Worm (Caenorhabditis elegans) whole organism, mixed stage, embryonic: ENCODE data around the gene set-20.
A peak's percentile ranks its signal among the peaks of the same experiment; 100 is the strongest.

Experiments
- M03D4.4 ChIP-seq: sonication (generic microtip); optimal IDR thresholded peaks from 2 replicates; lab custom pipeline; 2017; ENCODE audit warnings: mild to moderate bottlenecking, missing genetic modification characterization, missing compliant biosample characterization
- bed-3 ChIP-seq: fragments of 200-800 bp; sonication (Bioruptor generic); optimal IDR thresholded peaks from 3 replicates; lab custom pipeline; 2018; ENCODE audit warnings: mild to moderate bottlenecking, missing genetic modification characterization, moderate library complexity, missing compliant biosample characterization
- blmp-1 ChIP-seq: fragments of 150-350 bp; optimal IDR thresholded peaks from 2 replicates; lab custom pipeline; 2014; ENCODE audit warnings: missing biosample characterization, missing genetic modification characterization
- ceh-39 ChIP-seq: fragments of 150-350 bp; optimal IDR thresholded peaks from 2 replicates; lab custom pipeline; 2014; ENCODE audit warnings: missing biosample characterization, missing genetic modification characterization
- ceh-43 ChIP-seq: fragments of 200-800 bp; sonication (Bioruptor generic); optimal IDR thresholded peaks from 2 replicates; lab custom pipeline; 2018; ENCODE audit warnings: mild to moderate bottlenecking, missing genetic modification characterization, moderate library complexity, missing compliant biosample characterization
- ceh-83 ChIP-seq: fragments of 200-800 bp; sonication (Bioruptor generic); optimal IDR thresholded peaks from 2 replicates; lab custom pipeline; 2018; ENCODE audit warnings: mild to moderate bottlenecking, missing genetic modification characterization, missing compliant biosample characterization
- ces-1 ChIP-seq: fragments of 150-350 bp; optimal IDR thresholded peaks from 2 replicates; lab custom pipeline; 2014; ENCODE audit warnings: missing biosample characterization, missing genetic modification reagents, missing genetic modification characterization
- cnd-1 ChIP-seq: fragments of 200-800 bp; sonication (Bioruptor generic); optimal IDR thresholded peaks from 2 replicates; lab custom pipeline; 2018; ENCODE audit warnings: mild to moderate bottlenecking, missing genetic modification characterization, missing compliant biosample characterization
- drap-1 ChIP-seq: fragments of 200-800 bp; sonication (Bioruptor generic); optimal IDR thresholded peaks from 3 replicates; lab custom pipeline; 2018; ENCODE audit warnings: mild to moderate bottlenecking, missing genetic modification characterization, missing compliant biosample characterization
- elt-1 ChIP-seq: sonication (generic microtip); optimal IDR thresholded peaks from 2 replicates; lab custom pipeline; 2017; ENCODE audit warnings: missing genetic modification characterization, mild to moderate bottlenecking, missing compliant biosample characterization, antibody characterized with exemption, moderate library complexity, borderline replicate concordance; ENCODE audit not compliant: insufficient read depth
- elt-3 ChIP-seq: fragments of 150-350 bp; optimal IDR thresholded peaks from 2 replicates; lab custom pipeline; 2014; ENCODE audit warnings: missing biosample characterization, missing genetic modification characterization
- flh-1 ChIP-seq: fragments of 200-800 bp; sonication (Bioruptor generic); optimal IDR thresholded peaks from 2 replicates; lab custom pipeline; 2018; ENCODE audit warnings: mild to moderate bottlenecking, missing genetic modification characterization, moderate library complexity, missing compliant biosample characterization
- ham-2 ChIP-seq: fragments of 200-800 bp; sonication (Bioruptor generic); optimal IDR thresholded peaks from 2 replicates; lab custom pipeline; 2018; ENCODE audit warnings: mild to moderate bottlenecking, missing genetic modification characterization, missing compliant biosample characterization
- hlh-1 ChIP-seq: fragments of 150-350 bp; optimal IDR thresholded peaks from 2 replicates; lab custom pipeline; 2014; ENCODE audit warnings: missing biosample characterization, missing genetic modification reagents, missing genetic modification characterization
- lin-13 ChIP-seq: fragments of 150-350 bp; optimal IDR thresholded peaks from 2 replicates; lab custom pipeline; 2014; ENCODE audit warnings: missing biosample characterization, missing genetic modification characterization
- lin-32 ChIP-seq: fragments of 200-800 bp; sonication (Bioruptor generic); optimal IDR thresholded peaks from 2 replicates; lab custom pipeline; 2018; ENCODE audit warnings: mild to moderate bottlenecking, missing genetic modification characterization, missing compliant biosample characterization
- lsy-2 ChIP-seq: fragments of 150-350 bp; optimal IDR thresholded peaks from 2 replicates; lab custom pipeline; 2014; ENCODE audit warnings: missing biosample characterization, missing genetic modification characterization
- mab-5 ChIP-seq: fragments of 150-350 bp; optimal IDR thresholded peaks from 2 replicates; lab custom pipeline; 2014; ENCODE audit warnings: missing biosample characterization, missing genetic modification characterization
- mep-1 ChIP-seq: fragments of 150-350 bp; optimal IDR thresholded peaks from 2 replicates; lab custom pipeline; 2017; ENCODE audit warnings: missing biosample characterization, missing genetic modification reagents, missing genetic modification characterization, inconsistent platforms
- mls-2 ChIP-seq: sonication (generic microtip); optimal IDR thresholded peaks from 2 replicates; lab custom pipeline; 2016; ENCODE audit warnings: mild to moderate bottlenecking, missing genetic modification characterization, moderate library complexity, missing compliant biosample characterization
- nhr-12 ChIP-seq: fragments of 150-350 bp; optimal IDR thresholded peaks from 2 replicates; lab custom pipeline; 2014; ENCODE audit warnings: missing biosample characterization, missing genetic modification characterization
- nhr-2 ChIP-seq: fragments of 150-350 bp; optimal IDR thresholded peaks from 2 replicates; lab custom pipeline; 2014; ENCODE audit warnings: missing biosample characterization, missing genetic modification characterization
- nhr-237 ChIP-seq: fragments of 150-350 bp; optimal IDR thresholded peaks from 2 replicates; lab custom pipeline; 2014; ENCODE audit warnings: missing biosample characterization, missing genetic modification characterization
- nhr-28 ChIP-seq: fragments of 150-350 bp; optimal IDR thresholded peaks from 2 replicates; lab custom pipeline; 2014; ENCODE audit warnings: missing biosample characterization, missing genetic modification characterization
- nhr-76 ChIP-seq: sonication (generic microtip); optimal IDR thresholded peaks from 2 replicates; lab custom pipeline; 2017; ENCODE audit warnings: missing biosample characterization, missing genetic modification characterization
- pha-4 ChIP-seq: fragments of 150-350 bp; optimal IDR thresholded peaks from 2 replicates; lab custom pipeline; 2018; ENCODE audit warnings: missing biosample characterization, missing genetic modification reagents, missing genetic modification characterization
- sem-2 ChIP-seq: fragments of 200-800 bp; sonication (Bioruptor generic); optimal IDR thresholded peaks from 2 replicates; lab custom pipeline; 2018; ENCODE audit warnings: mild to moderate bottlenecking, missing genetic modification characterization, missing compliant biosample characterization
- snpc-4 ChIP-seq: fragments of 150-350 bp; optimal IDR thresholded peaks from 2 replicates; lab custom pipeline; 2014; ENCODE audit warnings: missing biosample characterization, missing genetic modification characterization
- sptf-1 ChIP-seq: sonication (generic microtip); optimal IDR thresholded peaks from 2 replicates; lab custom pipeline; 2017; ENCODE audit warnings: mild to moderate bottlenecking, missing genetic modification characterization, moderate library complexity, missing compliant biosample characterization
- tbx-8 ChIP-seq: fragments of 200-800 bp; sonication (Bioruptor generic); optimal IDR thresholded peaks from 2 replicates; lab custom pipeline; 2018; ENCODE audit warnings: mild to moderate bottlenecking, missing genetic modification characterization, moderate library complexity, missing compliant biosample characterization
- unc-120 ChIP-seq: sonication (generic microtip); optimal IDR thresholded peaks from 2 replicates; lab custom pipeline; 2017; ENCODE audit warnings: missing genetic modification characterization, missing compliant biosample characterization; ENCODE audit not compliant: poor library complexity, severe bottlenecking
- unc-39 ChIP-seq: fragments of 150-350 bp; optimal IDR thresholded peaks from 2 replicates; lab custom pipeline; 2014; ENCODE audit warnings: missing biosample characterization, missing genetic modification characterization
- unc-62 ChIP-seq: fragments of 150-350 bp; optimal IDR thresholded peaks from 2 replicates; lab custom pipeline; 2014; ENCODE audit warnings: missing biosample characterization, missing genetic modification reagents, missing genetic modification characterization
- zip-8 ChIP-seq: fragments of 150-350 bp; optimal IDR thresholded peaks from 2 replicates; lab custom pipeline; 2014; ENCODE audit warnings: missing biosample characterization, missing genetic modification characterization
- ztf-11 ChIP-seq: fragments of 150-350 bp; optimal IDR thresholded peaks from 2 replicates; lab custom pipeline; 2014; ENCODE audit warnings: missing biosample characterization, missing genetic modification characterization

Gene set-20

DNA sequence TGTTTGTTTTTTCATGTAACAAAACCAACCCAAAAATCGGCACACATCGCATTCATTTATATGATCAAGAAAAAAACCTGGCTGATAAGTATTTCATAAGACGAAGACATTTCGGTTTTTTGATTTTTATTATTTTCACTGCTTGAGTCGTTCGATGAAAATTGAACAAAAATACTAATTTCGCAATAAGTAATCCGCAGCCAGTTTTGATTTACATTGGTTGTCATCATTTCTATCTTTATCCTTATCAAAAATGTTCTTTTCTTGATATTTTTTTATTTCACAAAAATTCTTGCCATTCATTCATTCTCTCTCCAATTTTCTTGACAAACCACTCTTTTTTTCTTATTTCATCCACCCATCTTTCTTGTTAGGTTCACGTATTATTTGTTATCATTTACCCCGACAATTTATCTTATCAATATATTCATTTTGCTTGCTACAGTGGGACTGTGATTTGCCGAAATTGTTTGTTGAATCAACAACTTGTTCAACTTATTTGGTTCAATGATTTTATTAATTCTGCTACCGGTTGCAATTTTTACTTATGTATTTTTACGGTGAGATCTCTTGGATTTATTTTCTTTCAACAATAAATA, 28.2 kb upstream of the set-20 start, which contains the start of gene cyp-43A1:
TSS of gene cyp-43A1 (plus strand) at position 446 of the 599 bp plus-strand sequence.
- TF ChIP-seq cnd-1 (no peak), blmp-1 (tag; lab: Kevin White, UChicago) (no peak), lin-32 (GFP tag; lab: Kevin White, UChicago) (no peak), pha-4 (tag; lab: Kevin White, UChicago) (no peak), tbx-8 (GFP tag; lab: Kevin White, UChicago) (no peak), M03D4.4 (tag; lab: Kevin White, UChicago) (no peak), flh-1 (GFP tag; lab: Kevin White, UChicago) (no peak), ham-2 (GFP tag; lab: Kevin White, UChicago) (no peak), elt-1 (no peak), lin-13 (no peak), nhr-12 (tag; lab: Kevin White, UChicago) (no peak), mep-1 (tag; lab: Kevin White, UChicago) (no peak), sptf-1 (tag; lab: Kevin White, UChicago) (no peak), ceh-39 (tag; lab: Kevin White, UChicago) (no peak)

DNA sequence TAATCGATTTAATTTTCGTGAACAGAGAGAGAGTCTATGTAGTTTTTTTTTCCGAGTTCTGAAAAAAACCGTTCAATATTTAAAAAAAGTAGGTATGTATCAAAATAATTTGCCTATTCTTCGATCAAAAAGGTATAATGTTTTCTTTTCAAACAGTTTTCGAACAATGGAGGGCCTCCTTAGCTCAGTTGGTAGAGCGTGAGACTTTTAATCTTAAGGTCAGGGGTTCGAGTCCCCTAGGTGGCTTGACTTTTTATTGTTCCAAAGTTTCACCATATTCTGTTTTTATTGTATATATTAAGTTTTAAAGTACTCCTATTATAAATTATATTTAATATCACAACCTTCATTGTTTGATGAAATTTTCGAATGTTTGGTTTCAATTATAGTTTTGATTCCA, 27.5 kb upstream of the set-20 start:
- TF ChIP-seq cnd-1 (no peak), ceh-83 (GFP tag; lab: Kevin White, UChicago) (no peak), ztf-11 (tag; lab: Kevin White, UChicago) (no peak)

DNA sequence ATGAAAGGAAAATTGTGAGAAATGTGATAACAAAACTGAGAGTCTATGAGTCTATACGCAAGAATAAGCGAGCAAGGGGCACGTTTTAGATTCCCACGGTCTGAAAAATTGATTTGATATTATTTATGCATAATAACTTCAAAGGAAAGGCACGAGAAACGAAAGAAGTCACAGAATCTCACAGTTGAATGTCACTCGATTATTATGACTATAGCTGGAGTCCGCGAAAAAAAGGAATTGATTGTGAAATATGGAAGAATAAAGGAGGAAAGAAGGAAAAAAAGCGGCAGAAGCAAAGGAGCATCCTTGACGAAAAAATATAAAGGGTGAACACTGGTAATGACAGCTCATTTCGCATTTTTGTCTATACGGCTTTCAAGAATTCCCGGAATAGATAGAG, 24.7 kb upstream of the set-20 start, which contains the start of gene cat-1:
TSS of gene cat-1 (minus strand) at position 101 of the 400 bp plus-strand sequence.
- TF ChIP-seq ceh-43 (GFP tag; lab: Kevin White, UChicago) (no peak), ceh-39 (tag; lab: Kevin White, UChicago) (no peak), mab-5 (tag; lab: Kevin White, UChicago) (no peak), ces-1 (GFP tag; lab: Kevin White, UChicago) (no peak), ztf-11 (tag; lab: Kevin White, UChicago) (no peak), unc-62 (GFP tag; lab: Kevin White, UChicago) (no peak)

DNA sequence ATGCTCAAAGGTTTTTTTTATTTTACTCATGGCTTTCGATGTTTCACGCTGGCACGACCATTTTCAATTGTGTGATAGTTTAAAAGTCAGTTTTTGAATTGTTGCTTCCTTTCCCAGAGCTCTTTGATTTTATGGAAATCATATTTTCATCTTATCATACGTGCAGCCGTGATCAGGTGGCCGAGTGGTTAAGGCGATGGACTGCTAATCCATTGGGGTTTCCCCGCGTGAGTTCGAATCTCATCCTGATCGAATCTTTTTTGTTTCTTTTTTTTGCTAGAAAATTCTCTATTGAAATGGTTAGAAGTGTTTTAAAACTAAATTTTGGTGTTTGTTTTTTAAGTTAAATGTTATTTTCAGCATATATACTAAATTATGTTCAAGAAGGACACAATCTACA, 23.2 kb upstream of the set-20 start:
- TF ChIP-seq sem-2 (GFP tag; lab: Kevin White, UChicago), result no peak
- TF ChIP-seq cnd-1, result no peak
- no peak for TF ChIP-seq unc-62 (GFP tag; lab: Kevin White, UChicago)
- TF ChIP-seq ztf-11 (tag; lab: Kevin White, UChicago), result no peak
- TF ChIP-seq nhr-2, result no peak
- no peak for TF ChIP-seq ces-1 (GFP tag; lab: Kevin White, UChicago)
- no peak for TF ChIP-seq nhr-237 (tag; lab: Kevin White, UChicago)
- TF ChIP-seq nhr-12 (tag; lab: Kevin White, UChicago), result no peak
- no peak for TF ChIP-seq elt-3 (tag; lab: Kevin White, UChicago)
- no peak for TF ChIP-seq unc-39 (tag; lab: Kevin White, UChicago)
- TF ChIP-seq ham-2 (GFP tag; lab: Kevin White, UChicago), result no peak
- TF ChIP-seq ceh-39 (tag; lab: Kevin White, UChicago), result no peak

DNA sequence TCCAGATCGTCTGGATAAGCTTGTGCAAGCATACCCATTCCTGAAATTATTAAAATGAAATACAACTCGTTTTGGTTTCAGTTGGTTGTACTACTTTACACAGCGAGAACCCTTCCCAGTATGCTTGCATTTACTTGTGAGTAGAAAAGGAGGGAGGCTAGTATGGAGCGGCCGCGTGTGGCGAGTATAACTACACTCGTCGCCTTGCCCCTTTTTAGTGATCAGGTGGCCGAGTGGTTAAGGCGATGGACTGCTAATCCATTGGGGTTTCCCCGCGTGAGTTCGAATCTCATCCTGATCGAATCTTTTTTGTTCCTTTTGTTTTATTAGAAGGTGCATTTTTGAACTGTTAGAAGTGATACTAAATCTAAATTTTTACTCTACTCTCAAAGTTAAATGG, 21.9 kb upstream of the set-20 start:
- no peak for TF ChIP-seq nhr-237 (tag; lab: Kevin White, UChicago)
- no peak for TF ChIP-seq lsy-2 (tag; lab: Kevin White, UChicago)
- peak; percentile 82 for TF ChIP-seq flh-1 (GFP tag; lab: Kevin White, UChicago)
- TF ChIP-seq ham-2 (GFP tag; lab: Kevin White, UChicago), result peak; percentile 93
- peak; percentile 96 for TF ChIP-seq sptf-1 (tag; lab: Kevin White, UChicago)
- TF ChIP-seq mep-1 (tag; lab: Kevin White, UChicago), result peak; percentile 39
- TF ChIP-seq snpc-4 (tag; lab: Kevin White, UChicago), result no peak
- peak; percentile 93 for TF ChIP-seq drap-1 (GFP tag; lab: Kevin White, UChicago)
- no peak for TF ChIP-seq blmp-1 (tag; lab: Kevin White, UChicago)
- peak; percentile 23 for TF ChIP-seq hlh-1 (tag; lab: Kevin White, UChicago)
- TF ChIP-seq pha-4 (tag; lab: Kevin White, UChicago), result no peak
- TF ChIP-seq mab-5 (tag; lab: Kevin White, UChicago), result no peak
- TF ChIP-seq ztf-11 (tag; lab: Kevin White, UChicago), result peak; percentile 66
- no peak for TF ChIP-seq elt-3 (tag; lab: Kevin White, UChicago)
- TF ChIP-seq ceh-43 (GFP tag; lab: Kevin White, UChicago), result peak; percentile 87
- TF ChIP-seq lin-13, result peak; percentile 30
- peak; percentile 95 for TF ChIP-seq ceh-83 (GFP tag; lab: Kevin White, UChicago)
- TF ChIP-seq elt-1, result no peak
- peak; percentile 22 for TF ChIP-seq unc-62 (GFP tag; lab: Kevin White, UChicago)
- TF ChIP-seq unc-120 (tag; lab: Kevin White, UChicago), result peak; percentile 89
- peak; percentile 87 for TF ChIP-seq lin-32 (GFP tag; lab: Kevin White, UChicago)
- TF ChIP-seq unc-39 (tag; lab: Kevin White, UChicago), result no peak
- TF ChIP-seq cnd-1, result peak; percentile 94
- peak; percentile 96 for TF ChIP-seq mls-2
- peak; percentile 73 for TF ChIP-seq nhr-28
- no peak for TF ChIP-seq nhr-76 (tag; lab: Kevin White, UChicago)
- TF ChIP-seq zip-8 (tag; lab: Kevin White, UChicago), result no peak
- no peak for TF ChIP-seq ceh-39 (tag; lab: Kevin White, UChicago)
- peak; percentile 26 for TF ChIP-seq ces-1 (GFP tag; lab: Kevin White, UChicago)
- no peak for TF ChIP-seq nhr-12 (tag; lab: Kevin White, UChicago)
- TF ChIP-seq tbx-8 (GFP tag; lab: Kevin White, UChicago), result peak; percentile 75
- peak; percentile 87 for TF ChIP-seq sem-2 (GFP tag; lab: Kevin White, UChicago)
- peak; percentile 83 for TF ChIP-seq bed-3 (GFP tag; lab: Kevin White, UChicago)
- peak; percentile 95 for TF ChIP-seq M03D4.4 (tag; lab: Kevin White, UChicago)
- TF ChIP-seq nhr-2, result no peak
